Worm (Caenorhabditis elegans) whole organism, L3 larva: ENCODE measurements around the gene daf-12.

Experiments
- R02D3.7 ChIP-seq: fragments of 150-350 bp; optimal IDR thresholded peaks from 2 replicates; lab custom pipeline; 2014; ENCODE audit warnings: missing biosample characterization, missing genetic modification characterization
- ceh-16 ChIP-seq: sonication (generic microtip); optimal IDR thresholded peaks from 2 replicates; lab custom pipeline; 2017; ENCODE audit warnings: missing biosample characterization, missing genetic modification characterization
- ceh-28 ChIP-seq: fragments of 150-350 bp; optimal IDR thresholded peaks from 2 replicates; lab custom pipeline; 2014; ENCODE audit warnings: missing biosample characterization, missing genetic modification reagents, missing genetic modification characterization
- egl-27 ChIP-seq: sonication (generic microtip); optimal IDR thresholded peaks from 4 replicates; lab custom pipeline; 2017; ENCODE audit warnings: missing biosample characterization, missing genetic modification reagents, missing genetic modification characterization
- lin-39 ChIP-seq: fragments of 150-350 bp; optimal IDR thresholded peaks from 2 replicates; lab custom pipeline; 2018; ENCODE audit warnings: missing biosample characterization, missing genetic modification reagents, missing genetic modification characterization
- nhr-11 ChIP-seq: fragments of 150-350 bp; optimal IDR thresholded peaks from 2 replicates; lab custom pipeline; 2014; ENCODE audit warnings: missing biosample characterization, missing genetic modification characterization
- nhr-25 ChIP-seq: sonication (generic microtip); optimal IDR thresholded peaks from 2 replicates; lab custom pipeline; 2017; ENCODE audit warnings: missing biosample characterization, missing genetic modification characterization
- nhr-28 ChIP-seq: fragments of 150-350 bp; optimal IDR thresholded peaks from 2 replicates; lab custom pipeline; 2014; ENCODE audit warnings: missing biosample characterization, missing genetic modification characterization
- snpc-4 ChIP-seq: fragments of 150-350 bp; optimal IDR thresholded peaks from 2 replicates; lab custom pipeline; 2014; ENCODE audit warnings: missing biosample characterization, missing genetic modification characterization
- ztf-4 ChIP-seq: fragments of 150-350 bp; optimal IDR thresholded peaks from 2 replicates; lab custom pipeline; 2014; ENCODE audit warnings: missing biosample characterization, missing genetic modification characterization

ce11 chrX:10590772-10591171, 44.9 kb upstream of the daf-12 start:
- TF ChIP-seq ceh-28 (tag; lab: Kevin White, UChicago) (no peak), lin-39 (tag; lab: Kevin White, UChicago) (no peak), nhr-28 (tag; lab: Kevin White, UChicago) (no peak), ztf-4 (tag; lab: Kevin White, UChicago) (no peak), egl-27 (tag; lab: Kevin White, UChicago) (no peak), nhr-11 (tag; lab: Kevin White, UChicago) (no peak), ceh-16 (no peak), snpc-4 (no peak), nhr-25 (no peak), R02D3.7 (tag; lab: Kevin White, UChicago) (no peak)
